Worm (Caenorhabditis elegans): Measurements from ENCODE around the gene unc-112.

Gene unc-112

DNA sequence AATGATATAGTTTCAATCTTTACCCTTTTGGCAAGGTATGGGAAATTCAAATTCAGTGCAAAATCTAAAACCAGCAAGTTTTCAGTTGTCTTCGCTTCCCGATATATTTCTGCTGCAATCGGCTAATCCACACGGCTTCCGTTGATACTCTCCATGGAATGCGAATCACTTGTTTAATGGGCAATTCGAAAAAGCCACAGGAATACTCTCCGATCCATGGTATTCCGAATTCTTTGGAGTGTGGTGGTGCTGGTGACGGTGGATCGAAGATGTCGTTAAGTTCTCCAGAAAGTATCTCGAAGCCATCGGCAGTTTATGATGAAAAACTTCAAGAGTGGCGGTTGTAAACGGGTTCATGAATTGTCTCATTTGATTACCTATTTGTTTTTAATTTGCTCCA is 13.2 kb downstream of the unc-112 start:
- no peak for TF ChIP-seq egl-13 (tag; optimal IDR thresholded peaks at IDR 0.05)
- TF ChIP-seq fkh-8 (tag; optimal IDR thresholded peaks at IDR 0.05): no peak
- no peak for TF ChIP-seq elt-3 (tag; optimal IDR thresholded peaks at IDR 0.05)
- TF ChIP-seq Y116A8C.19 (tag; optimal IDR thresholded peaks at IDR 0.05; ENCODE audit: borderline replicate concordance): no peak
- TF ChIP-seq sox-4 (tag; optimal IDR thresholded peaks at IDR 0.05): no peak
- no peak for TF ChIP-seq jun-1 (tag; optimal IDR thresholded peaks at IDR 0.05)
- no peak for TF ChIP-seq snpc-4 (tag; optimal IDR thresholded peaks at IDR 0.05)
- TF ChIP-seq elt-2 (tag; optimal IDR thresholded peaks at IDR 0.05): no peak
- TF ChIP-seq fkh-4 (tag; optimal IDR thresholded peaks at IDR 0.05; ENCODE audit: borderline replicate concordance): no peak
- TF ChIP-seq efl-1 (optimal IDR thresholded peaks at IDR 0.05): no peak
- peak in 1 of 2 experiments; percentile 81 for TF ChIP-seq efl-1 (GFP tag; optimal IDR thresholded peaks at IDR 0.05 in 1 of 2)
- no peak for TF ChIP-seq ets-5 (GFP tag; IDR thresholded peaks at IDR 0.05)
- TF ChIP-seq dpl-1 (GFP tag; optimal IDR thresholded peaks at IDR 0.05): no peak
- TF ChIP-seq ama-1 (optimal IDR thresholded peaks at IDR 0.05): peak; percentile 22
- TF ChIP-seq egl-27 (tag; optimal IDR thresholded peaks at IDR 0.05): no peak
- no peak for TF ChIP-seq unc-86 (tag; optimal IDR thresholded peaks at IDR 0.05)

ce11 chrV:14682870-14683269 is 13.6 kb downstream of the unc-112 start:
- no peak for TF ChIP-seq dpl-1 (GFP tag; optimal IDR thresholded peaks at IDR 0.05)
- no peak for TF ChIP-seq hpl-2 (GFP tag; optimal IDR thresholded peaks at IDR 0.05)
- peak; percentile 58 for TF ChIP-seq blmp-1 (tag; optimal IDR thresholded peaks at IDR 0.05)
- TF ChIP-seq lir-3 (tag; optimal IDR thresholded peaks at IDR 0.05; ENCODE audit: poor library complexity): no peak
- TF ChIP-seq ets-5 (GFP tag; IDR thresholded peaks at IDR 0.05): no peak
- no peak for TF ChIP-seq sptf-1 (tag; optimal IDR thresholded peaks at IDR 0.05)
- TF ChIP-seq mef-2 (tag; optimal IDR thresholded peaks at IDR 0.05): no peak
- TF ChIP-seq nhr-47 (tag; optimal IDR thresholded peaks at IDR 0.05): no peak
- TF ChIP-seq sup-37 (GFP tag; optimal IDR thresholded peaks at IDR 0.05): no peak
- peak; percentile 71 for TF ChIP-seq nhr-85 (tag)
- TF ChIP-seq zag-1 (tag; optimal IDR thresholded peaks at IDR 0.05): no peak
- TF ChIP-seq lin-39 (tag; optimal IDR thresholded peaks at IDR 0.05): no peak
- TF ChIP-seq ztf-11 (tag; optimal IDR thresholded peaks at IDR 0.05): no peak
- TF ChIP-seq nhr-76 (tag; optimal IDR thresholded peaks at IDR 0.05): no peak
- no peak for TF ChIP-seq ceh-63 (GFP tag; optimal IDR thresholded peaks at IDR 0.05)
- no peak for TF ChIP-seq dsc-1 (tag; optimal IDR thresholded peaks at IDR 0.05)
- TF ChIP-seq elt-2 (tag; optimal IDR thresholded peaks at IDR 0.05): no peak

DNA sequence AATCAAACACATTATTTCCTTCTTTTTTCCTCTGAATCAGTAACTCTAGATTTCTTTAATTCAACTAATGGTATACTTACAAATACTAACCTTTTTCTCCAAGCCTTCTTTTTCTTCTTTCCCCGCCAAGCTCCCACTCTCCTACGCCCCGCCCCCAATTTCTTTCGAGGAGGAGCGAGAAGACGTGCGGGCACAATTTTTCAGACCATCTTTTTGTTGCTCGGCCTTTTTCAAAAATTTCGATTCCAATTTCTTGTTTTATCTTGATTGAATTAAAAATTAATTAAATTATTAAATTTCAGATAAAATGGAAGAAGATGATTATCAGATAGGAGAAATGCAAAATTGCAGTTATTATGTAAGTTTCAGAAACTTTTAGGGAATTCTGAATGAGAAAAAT is 16.4 kb downstream of the unc-112 start, which contains the start of gene C47E8.3:
C47E8.3 (plus strand) TSS at position 301 of the 400 bp plus-strand sequence.
- TF ChIP-seq unc-98 (GFP tag; IDR thresholded peaks at IDR 0.05) (no peak), snu-23 (GFP tag; optimal IDR thresholded peaks at IDR 0.05) (no peak), sptf-1 (tag; optimal IDR thresholded peaks at IDR 0.05) (no peak), jun-1 (tag; optimal IDR thresholded peaks at IDR 0.05) (no peak)

DNA sequence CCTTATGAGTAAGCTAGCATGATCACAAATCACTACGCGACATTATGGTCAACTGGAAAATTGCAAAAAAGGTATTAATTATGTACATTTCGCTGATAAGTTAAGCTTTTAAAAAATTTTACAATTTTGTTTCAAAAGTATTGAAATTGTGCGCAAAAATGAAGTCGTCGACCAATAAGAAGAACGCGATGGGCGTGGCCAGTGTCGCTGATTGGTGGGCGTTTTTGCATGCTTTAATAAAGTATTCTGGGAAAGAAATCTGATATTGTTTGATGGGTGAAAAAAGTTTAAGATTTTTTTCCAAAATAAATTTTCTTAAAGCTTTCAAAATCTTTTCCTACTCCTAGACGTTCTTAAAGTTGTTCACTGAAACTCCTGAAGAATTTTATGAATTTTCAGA is 18.2 kb downstream of the unc-112 start:
- TF ChIP-seq alr-1 (tag; optimal IDR thresholded peaks at IDR 0.05; ENCODE audit: borderline replicate concordance) (no peak), ztf-4 (tag; optimal IDR thresholded peaks at IDR 0.05) (no peak), efl-1 (optimal IDR thresholded peaks at IDR 0.05) (no peak), efl-1 (GFP tag; optimal IDR thresholded peaks at IDR 0.05 in 1 of 2) (no peak), sup-37 (GFP tag; optimal IDR thresholded peaks at IDR 0.05) (no peak), rnt-1 (tag; optimal IDR thresholded peaks at IDR 0.05) (no peak), sox-4 (tag; optimal IDR thresholded peaks at IDR 0.05) (no peak), unc-86 (tag; optimal IDR thresholded peaks at IDR 0.05) (no peak), lin-14 (GFP tag; optimal IDR thresholded peaks at IDR 0.05) (no peak), hpl-2 (GFP tag; optimal IDR thresholded peaks at IDR 0.05) (no peak), tbx-2 (tag; optimal IDR thresholded peaks at IDR 0.05) (no peak)

All from whole organism, L1 larva.